Worm (Caenorhabditis elegans) whole organism, midembryonic: ENCODE results near the gene srsx-33.

Experiments used
- flt-1 ChIP-seq: fragments of 200-800 bp; sonication (Bioruptor generic); IDR thresholded peaks from 2 replicates; pipeline ENCODE4 v1.3.6; 2022; ENCODE audit warnings: missing genetic modification characterization, missing compliant biosample characterization
- ztf-29 ChIP-seq: fragments of 200-800 bp; sonication (Bioruptor generic); IDR thresholded peaks from 2 replicates; pipeline ENCODE4 v1.3.6; 2022; ENCODE audit warnings: missing genetic modification reagents, missing genetic modification characterization, missing compliant biosample characterization

DNA sequence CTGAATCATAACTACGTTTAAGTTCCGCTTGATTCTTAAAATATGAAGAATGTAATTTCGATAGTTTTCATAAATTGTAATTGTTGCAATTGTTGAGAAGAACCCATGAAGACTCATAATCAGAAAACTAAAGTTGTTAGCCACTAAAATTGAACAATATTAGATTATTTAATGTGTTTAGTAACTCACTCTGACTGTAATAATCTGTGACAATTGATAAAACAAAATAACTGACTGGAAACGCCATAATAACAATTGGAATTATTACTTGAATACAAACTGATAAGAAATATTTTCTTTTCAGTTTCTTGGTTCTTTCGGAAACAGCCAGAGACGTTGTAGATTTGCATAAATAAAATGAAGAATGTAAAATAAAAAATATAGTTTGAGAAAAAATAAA lies 47.1 kb upstream of the srsx-33 start:
- TF ChIP-seq flt-1 (GFP tag; lab: Robert Waterston, UW): no peak
- TF ChIP-seq ztf-29: no peak
